Fruit fly (Drosophila melanogaster): ENCODE measurements around the gene zfh2.

- no peak for TF ChIP-seq CG34367 (tag; optimal IDR thresholded peaks at IDR 0.05)
- no peak for TF ChIP-seq fd96Ca (GFP tag; IDR thresholded peaks at IDR 0.05)
- TF ChIP-seq Pif1B (GFP tag; optimal IDR thresholded peaks at IDR 0.05) = no peak
- TF ChIP-seq CG10348 (GFP tag; IDR thresholded peaks at IDR 0.05) = no peak
These were observed 989 bp downstream of the zfh2 start for dm6 chr4:502510-503087.
